Worm (Caenorhabditis elegans) whole organism, mixed stage, embryonic: ENCODE results near the gene F31F7.2.

Experiments used
- M03D4.4 ChIP-seq: sonication (generic microtip); optimal IDR thresholded peaks from 2 replicates; lab custom pipeline; 2017; ENCODE audit warnings: mild to moderate bottlenecking, missing genetic modification characterization, missing compliant biosample characterization
- bed-3 ChIP-seq: fragments of 200-800 bp; sonication (Bioruptor generic); optimal IDR thresholded peaks from 3 replicates; lab custom pipeline; 2018; ENCODE audit warnings: mild to moderate bottlenecking, missing genetic modification characterization, moderate library complexity, missing compliant biosample characterization
- ceh-39 ChIP-seq: fragments of 150-350 bp; optimal IDR thresholded peaks from 2 replicates; lab custom pipeline; 2014; ENCODE audit warnings: missing biosample characterization, missing genetic modification characterization
- ceh-43 ChIP-seq: fragments of 200-800 bp; sonication (Bioruptor generic); optimal IDR thresholded peaks from 2 replicates; lab custom pipeline; 2018; ENCODE audit warnings: mild to moderate bottlenecking, missing genetic modification characterization, moderate library complexity, missing compliant biosample characterization
- ceh-83 ChIP-seq: fragments of 200-800 bp; sonication (Bioruptor generic); optimal IDR thresholded peaks from 2 replicates; lab custom pipeline; 2018; ENCODE audit warnings: mild to moderate bottlenecking, missing genetic modification characterization, missing compliant biosample characterization
- ces-1 ChIP-seq: fragments of 150-350 bp; optimal IDR thresholded peaks from 2 replicates; lab custom pipeline; 2014; ENCODE audit warnings: missing biosample characterization, missing genetic modification reagents, missing genetic modification characterization
- cnd-1 ChIP-seq: fragments of 200-800 bp; sonication (Bioruptor generic); optimal IDR thresholded peaks from 2 replicates; lab custom pipeline; 2018; ENCODE audit warnings: mild to moderate bottlenecking, missing genetic modification characterization, missing compliant biosample characterization
- drap-1 ChIP-seq: fragments of 200-800 bp; sonication (Bioruptor generic); optimal IDR thresholded peaks from 3 replicates; lab custom pipeline; 2018; ENCODE audit warnings: mild to moderate bottlenecking, missing genetic modification characterization, missing compliant biosample characterization
- elt-1 ChIP-seq: sonication (generic microtip); optimal IDR thresholded peaks from 2 replicates; lab custom pipeline; 2017; ENCODE audit warnings: missing genetic modification characterization, mild to moderate bottlenecking, missing compliant biosample characterization, antibody characterized with exemption, moderate library complexity, borderline replicate concordance; ENCODE audit not compliant: insufficient read depth
- elt-3 ChIP-seq: fragments of 150-350 bp; optimal IDR thresholded peaks from 2 replicates; lab custom pipeline; 2014; ENCODE audit warnings: missing biosample characterization, missing genetic modification characterization
- flh-1 ChIP-seq: fragments of 200-800 bp; sonication (Bioruptor generic); optimal IDR thresholded peaks from 2 replicates; lab custom pipeline; 2018; ENCODE audit warnings: mild to moderate bottlenecking, missing genetic modification characterization, moderate library complexity, missing compliant biosample characterization
- hlh-1 ChIP-seq: fragments of 150-350 bp; optimal IDR thresholded peaks from 2 replicates; lab custom pipeline; 2014; ENCODE audit warnings: missing biosample characterization, missing genetic modification reagents, missing genetic modification characterization
- lin-13 ChIP-seq: fragments of 150-350 bp; optimal IDR thresholded peaks from 2 replicates; lab custom pipeline; 2014; ENCODE audit warnings: missing biosample characterization, missing genetic modification characterization
- lin-32 ChIP-seq: fragments of 200-800 bp; sonication (Bioruptor generic); optimal IDR thresholded peaks from 2 replicates; lab custom pipeline; 2018; ENCODE audit warnings: mild to moderate bottlenecking, missing genetic modification characterization, missing compliant biosample characterization
- mep-1 ChIP-seq: fragments of 150-350 bp; optimal IDR thresholded peaks from 2 replicates; lab custom pipeline; 2017; ENCODE audit warnings: missing biosample characterization, missing genetic modification reagents, missing genetic modification characterization, inconsistent platforms
- mls-2 ChIP-seq: sonication (generic microtip); optimal IDR thresholded peaks from 2 replicates; lab custom pipeline; 2016; ENCODE audit warnings: mild to moderate bottlenecking, missing genetic modification characterization, moderate library complexity, missing compliant biosample characterization
- nhr-12 ChIP-seq: fragments of 150-350 bp; optimal IDR thresholded peaks from 2 replicates; lab custom pipeline; 2014; ENCODE audit warnings: missing biosample characterization, missing genetic modification characterization
- nhr-237 ChIP-seq: fragments of 150-350 bp; optimal IDR thresholded peaks from 2 replicates; lab custom pipeline; 2014; ENCODE audit warnings: missing biosample characterization, missing genetic modification characterization
- nhr-76 ChIP-seq: sonication (generic microtip); optimal IDR thresholded peaks from 2 replicates; lab custom pipeline; 2017; ENCODE audit warnings: missing biosample characterization, missing genetic modification characterization
- pha-4 ChIP-seq: fragments of 150-350 bp; optimal IDR thresholded peaks from 2 replicates; lab custom pipeline; 2018; ENCODE audit warnings: missing biosample characterization, missing genetic modification reagents, missing genetic modification characterization
- sem-2 ChIP-seq: fragments of 200-800 bp; sonication (Bioruptor generic); optimal IDR thresholded peaks from 2 replicates; lab custom pipeline; 2018; ENCODE audit warnings: mild to moderate bottlenecking, missing genetic modification characterization, missing compliant biosample characterization
- snpc-4 ChIP-seq: fragments of 150-350 bp; optimal IDR thresholded peaks from 2 replicates; lab custom pipeline; 2014; ENCODE audit warnings: missing biosample characterization, missing genetic modification characterization
- sptf-1 ChIP-seq: sonication (generic microtip); optimal IDR thresholded peaks from 2 replicates; lab custom pipeline; 2017; ENCODE audit warnings: mild to moderate bottlenecking, missing genetic modification characterization, moderate library complexity, missing compliant biosample characterization
- tbx-8 ChIP-seq: fragments of 200-800 bp; sonication (Bioruptor generic); optimal IDR thresholded peaks from 2 replicates; lab custom pipeline; 2018; ENCODE audit warnings: mild to moderate bottlenecking, missing genetic modification characterization, moderate library complexity, missing compliant biosample characterization
- unc-120 ChIP-seq: sonication (generic microtip); optimal IDR thresholded peaks from 2 replicates; lab custom pipeline; 2017; ENCODE audit warnings: missing genetic modification characterization, missing compliant biosample characterization; ENCODE audit not compliant: poor library complexity, severe bottlenecking
- unc-39 ChIP-seq: fragments of 150-350 bp; optimal IDR thresholded peaks from 2 replicates; lab custom pipeline; 2014; ENCODE audit warnings: missing biosample characterization, missing genetic modification characterization
- zip-8 ChIP-seq: fragments of 150-350 bp; optimal IDR thresholded peaks from 2 replicates; lab custom pipeline; 2014; ENCODE audit warnings: missing biosample characterization, missing genetic modification characterization
- ztf-11 ChIP-seq: fragments of 150-350 bp; optimal IDR thresholded peaks from 2 replicates; lab custom pipeline; 2014; ENCODE audit warnings: missing biosample characterization, missing genetic modification characterization

The F31F7.2 gene

DNA sequence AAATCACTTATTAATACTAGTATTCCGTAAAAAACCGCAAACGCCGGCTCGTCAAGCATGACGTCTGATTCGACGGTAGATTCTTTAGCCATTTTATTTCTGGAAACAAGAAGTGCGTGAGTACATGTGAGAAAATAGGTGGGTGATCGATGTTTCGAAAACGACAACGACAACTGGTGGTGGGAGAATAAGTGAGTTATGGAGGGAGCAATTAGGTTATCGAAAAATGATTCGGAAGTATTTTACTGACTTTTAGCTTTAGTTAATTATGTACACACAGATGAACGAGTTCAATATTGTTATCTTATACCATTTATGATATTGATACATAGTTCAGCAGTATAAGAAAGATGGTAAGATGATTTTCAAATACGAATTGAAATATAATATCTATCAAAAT lies 15.7 kb downstream of the F31F7.2 start, which contains the start of gene srn-1:
srn-1 (minus strand) TSS at position 101 of the 400 bp plus-strand sequence.
- no peak for TF ChIP-seq flh-1 (GFP tag; lab: Kevin White, UChicago)
- no peak for TF ChIP-seq cnd-1

- TF ChIP-seq ceh-39 (tag; lab: Kevin White, UChicago) = no peak
- TF ChIP-seq ztf-11 = no peak
- TF ChIP-seq nhr-237 (tag; lab: Kevin White, UChicago) = no peak
- TF ChIP-seq sptf-1 (tag; lab: Kevin White, UChicago) = no peak
- no peak for TF ChIP-seq ceh-83 (GFP tag; lab: Kevin White, UChicago)
- TF ChIP-seq nhr-12 (tag; lab: Kevin White, UChicago) = no peak
- no peak for TF ChIP-seq flh-1 (GFP tag; lab: Kevin White, UChicago)
- no peak for TF ChIP-seq mls-2 (tag; lab: Kevin White, UChicago)
These were observed 18.0 kb downstream of the F31F7.2 start, which contains the start of gene K12B6.11 for ce11 chrV:6288607-6289006. Gene K12B6.11 (plus strand): TSS chrV:6288907.

DNA sequence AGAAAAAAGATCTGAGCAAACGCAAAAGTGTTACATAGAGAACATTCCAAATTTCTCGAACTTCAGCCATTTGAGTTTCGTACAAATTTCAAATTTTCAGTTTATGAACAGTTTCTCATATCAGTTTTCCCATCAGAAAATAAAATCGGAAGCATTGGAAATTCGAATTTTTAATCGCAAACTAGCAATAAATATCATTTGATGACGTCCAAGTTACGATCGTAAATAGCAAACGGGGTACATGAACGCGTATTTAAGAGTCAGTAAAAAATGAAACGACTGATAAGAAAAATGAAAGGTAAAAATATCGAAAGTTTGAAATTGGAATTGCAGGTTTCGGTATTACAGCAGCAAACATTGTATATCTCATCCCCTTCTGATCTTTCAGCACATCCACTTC lies 20.6 kb downstream of the F31F7.2 start:
- no peak for TF ChIP-seq unc-120
- TF ChIP-seq, all 35 proteins: peak for 0

DNA sequence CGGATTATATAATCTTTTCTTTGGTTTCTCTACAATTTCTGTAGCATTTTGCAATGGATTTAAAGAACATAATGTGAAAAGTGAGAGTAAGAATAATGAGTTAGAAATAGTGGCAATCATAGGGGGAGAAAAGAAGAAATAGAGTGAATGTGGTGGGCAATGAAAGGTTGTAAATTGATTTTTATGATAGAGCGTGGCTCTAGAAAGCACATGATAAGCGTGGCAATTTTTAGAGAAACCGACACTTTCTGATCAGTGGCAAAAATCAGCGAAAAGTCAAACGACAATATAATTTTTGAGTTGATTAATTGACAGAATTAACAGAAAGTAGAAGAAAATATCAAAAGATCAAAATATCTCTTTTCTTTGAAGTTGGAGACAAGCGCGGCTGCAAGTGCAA lies 21.7 kb downstream of the F31F7.2 start, which contains the start of gene K12B6.9:
K12B6.9 (minus strand) TSS at position 266 of the 400 bp plus-strand sequence.
- TF ChIP-seq ceh-39 (tag; lab: Kevin White, UChicago) = no peak
- TF ChIP-seq M03D4.4 (tag; lab: Kevin White, UChicago) = no peak
- TF ChIP-seq bed-3 = no peak
- no peak for TF ChIP-seq nhr-237 (tag; lab: Kevin White, UChicago)
- no peak for TF ChIP-seq ceh-43 (GFP tag; lab: Kevin White, UChicago)

DNA sequence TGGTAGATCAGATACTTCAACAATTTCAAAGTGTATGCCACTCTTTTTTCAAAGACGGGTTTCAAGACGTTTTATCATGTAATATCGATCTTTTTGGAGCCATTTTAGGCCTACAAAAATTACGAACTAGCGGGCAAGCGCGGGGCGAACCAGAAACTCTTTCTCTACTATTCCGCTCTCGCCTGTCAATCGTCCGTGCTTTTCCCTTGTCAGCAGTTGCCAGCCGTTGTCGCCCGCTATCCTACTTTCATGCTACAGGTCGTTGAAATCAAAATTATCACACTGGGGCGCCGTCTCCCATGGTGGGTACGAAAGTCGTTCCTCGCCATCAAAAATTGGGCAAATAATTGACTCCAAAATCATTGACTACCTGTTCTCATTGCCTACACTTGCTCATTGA lies 30.4 kb downstream of the F31F7.2 start:
- TF ChIP-seq elt-3 (no peak), sem-2 (GFP tag; lab: Kevin White, UChicago) (no peak), nhr-12 (tag; lab: Kevin White, UChicago) (no peak), hlh-1 (tag; lab: Kevin White, UChicago) (no peak), ceh-43 (GFP tag; lab: Kevin White, UChicago) (no peak), tbx-8 (GFP tag; lab: Kevin White, UChicago) (no peak), zip-8 (no peak), mep-1 (tag; lab: Kevin White, UChicago) (no peak), drap-1 (GFP tag; lab: Kevin White, UChicago) (no peak), ztf-11 (no peak), mls-2 (tag; lab: Kevin White, UChicago) (no peak), ceh-83 (GFP tag; lab: Kevin White, UChicago) (no peak), flh-1 (GFP tag; lab: Kevin White, UChicago) (no peak), ces-1 (GFP tag; lab: Kevin White, UChicago) (no peak), lin-32 (GFP tag; lab: Kevin White, UChicago) (no peak), snpc-4 (tag; lab: Kevin White, UChicago) (no peak), lin-13 (tag; lab: Kevin White, UChicago) (no peak), M03D4.4 (tag; lab: Kevin White, UChicago) (no peak)

DNA sequence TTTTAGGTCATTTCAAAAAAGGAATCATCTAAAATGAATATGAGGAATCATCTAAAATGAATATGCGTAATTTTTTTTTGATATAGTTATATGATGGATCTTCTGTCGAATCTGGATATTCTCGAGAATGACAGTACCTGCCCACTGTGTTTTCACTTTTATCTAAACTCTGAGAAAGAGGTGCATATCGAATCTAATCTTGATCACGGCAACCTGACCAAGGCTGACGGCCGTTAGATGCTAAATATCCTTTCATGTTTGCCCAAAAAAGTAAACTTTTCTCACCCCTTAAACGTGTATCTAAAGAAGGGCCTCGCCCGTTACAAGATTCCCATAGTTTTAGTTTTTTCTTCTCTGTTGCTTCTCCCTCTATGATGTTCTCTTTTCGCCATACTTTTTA lies 31.8 kb downstream of the F31F7.2 start:
- TF ChIP-seq nhr-76 (tag; lab: Kevin White, UChicago) (no peak), lin-13 (tag; lab: Kevin White, UChicago) (no peak), unc-39 (tag; lab: Kevin White, UChicago) (no peak), elt-1 (tag; lab: Kevin White, UChicago) (peak; percentile 89), pha-4 (no peak), drap-1 (GFP tag; lab: Kevin White, UChicago) (no peak), hlh-1 (tag; lab: Kevin White, UChicago) (no peak)
- TF ChIP-seq, all 35 proteins: peak for 1
